Fruit fly (Drosophila melanogaster) whole organism, wandering third instar larva: ENCODE measurements around the gene Chd1.

Source experiments
- Abd-B ChIP-seq: fragments of >200 bp; optimal IDR thresholded peaks from 2 replicates; lab custom pipeline; 2017; ENCODE audit warnings: missing biosample characterization, missing genetic modification characterization
- CG9705 ChIP-seq: fragments of 200-800 bp; sonication (Bioruptor generic); optimal IDR thresholded peaks from 2 replicates; lab custom pipeline; 2018; ENCODE audit warnings: missing biosample characterization, mild to moderate bottlenecking, missing genetic modification characterization
- CrebA ChIP-seq: fragments of 200-800 bp; sonication (Bioruptor generic); optimal IDR thresholded peaks from 2 replicates; lab custom pipeline; 2016; ENCODE audit warnings: missing biosample characterization, mild to moderate bottlenecking, missing genetic modification characterization, borderline replicate concordance
- Dfd ChIP-seq: fragments of >200 bp; optimal IDR thresholded peaks from 2 replicates; lab custom pipeline; 2017; ENCODE audit warnings: missing biosample characterization, missing genetic modification characterization
- Dif ChIP-seq: fragments of 200-275, 200-300 bp; sonication (Bioruptor generic); optimal IDR thresholded peaks from 2 replicates; lab custom pipeline; 2018; ENCODE audit warnings: missing biosample characterization, missing genetic modification characterization; ENCODE audit not compliant: partially characterized antibody
- GATAd ChIP-seq: sonication (Bioruptor generic); optimal IDR thresholded peaks from 2 replicates; lab custom pipeline; 2016; ENCODE audit warnings: missing biosample characterization, missing genetic modification characterization
- HLH106 ChIP-seq: fragments of 200-800 bp; optimal IDR thresholded peaks from 3 replicates; lab custom pipeline; 2019; ENCODE audit warnings: missing biosample characterization, mild to moderate bottlenecking, missing genetic modification characterization, moderate library complexity
- Hnf4 ChIP-seq: fragments of 200-800 bp; sonication (Bioruptor generic); optimal IDR thresholded peaks from 2 replicates; lab custom pipeline; 2016; ENCODE audit warnings: missing biosample characterization, mild to moderate bottlenecking, missing genetic modification characterization
- Hr83 ChIP-seq: fragments of 200-300 bp; sonication (Bioruptor generic); optimal IDR thresholded peaks from 2 replicates; lab custom pipeline; 2016; ENCODE audit warnings: missing biosample characterization, mild to moderate bottlenecking, missing genetic modification characterization, moderate library complexity; ENCODE audit not compliant: poor library complexity, severe bottlenecking
- Jra ChIP-seq: sonication (Bioruptor generic); optimal IDR thresholded peaks from 2 replicates; lab custom pipeline; 2016; ENCODE audit warnings: missing biosample characterization, missing genetic modification characterization
- Mio ChIP-seq: sonication (Bioruptor generic); optimal IDR thresholded peaks from 2 replicates; lab custom pipeline; 2016; ENCODE audit warnings: missing biosample characterization, missing genetic modification characterization
- Myc ChIP-seq: fragments of >200 bp; optimal IDR thresholded peaks from 2 replicates; lab custom pipeline; 2017
- N ChIP-seq: fragments of >200 bp; optimal IDR thresholded peaks from 2 replicates; lab custom pipeline; 2018; ENCODE audit warnings: missing biosample characterization, missing external identifiers, missing genetic modification characterization
- OdsH ChIP-seq: fragments of 200-800 bp; sonication (Bioruptor generic); optimal IDR thresholded peaks from 2 replicates; lab custom pipeline; 2016; ENCODE audit warnings: missing biosample characterization, mild to moderate bottlenecking, missing genetic modification characterization
- Rel ChIP-seq, 2 experiments: fragments of 200-800 bp; sonication (Bioruptor generic) in 1 of 2; optimal IDR thresholded peaks; 2 replicates in 1 of 2; 3 replicates in 1 of 2; lab custom pipeline; 2016 to 2019; ENCODE audit warnings: mild to moderate bottlenecking in 2 of 2, missing biosample characterization in 2 of 2, missing genetic modification characterization in 2 of 2, moderate library complexity in 1 of 2
- Sp1 ChIP-seq: fragments of 200-800 bp; sonication (Bioruptor generic); optimal IDR thresholded peaks from 3 replicates; lab custom pipeline; 2019; ENCODE audit warnings: missing biosample characterization, mild to moderate bottlenecking, missing genetic modification characterization, moderate library complexity
- Vsx2 ChIP-seq: fragments of 200-300, 225-300 bp; sonication (Bioruptor generic); optimal IDR thresholded peaks from 2 replicates; lab custom pipeline; 2018; ENCODE audit warnings: missing biosample characterization, missing genetic modification characterization; ENCODE audit not compliant: partially characterized antibody
- dl ChIP-seq, 2 experiments: fragments of 175-275, 200-275 bp in 1 of 2; fragments of 200-275 bp in 1 of 2; sonication (Bioruptor generic); optimal IDR thresholded peaks; lab custom pipeline; 2018; ENCODE audit warnings: mild to moderate bottlenecking in 2 of 2, missing biosample characterization in 2 of 2, missing genetic modification characterization in 2 of 2, moderate library complexity in 2 of 2; ENCODE audit not compliant: partially characterized antibody in 2 of 2, insufficient read depth in 1 of 2
- dmrt93B ChIP-seq: fragments of 200-800 bp; sonication (Bioruptor generic); optimal IDR thresholded peaks from 2 replicates; lab custom pipeline; 2018; ENCODE audit warnings: missing biosample characterization, mild to moderate bottlenecking, missing genetic modification characterization
- dsf ChIP-seq: sonication (Bioruptor generic); optimal IDR thresholded peaks from 2 replicates; lab custom pipeline; 2016; ENCODE audit warnings: missing biosample characterization, missing genetic modification characterization, borderline replicate concordance
- ey ChIP-seq: fragments of 200-800 bp; sonication (Bioruptor generic); optimal IDR thresholded peaks from 2 replicates; lab custom pipeline; 2016; ENCODE audit warnings: missing biosample characterization, missing genetic modification characterization
- foxo ChIP-seq, 2 experiments: fragments of 200-800 bp; sonication (Bioruptor generic); optimal IDR thresholded peaks; 2 replicates in 1 of 2; 3 replicates in 1 of 2; lab custom pipeline; 2016 to 2017; ENCODE audit warnings: missing biosample characterization in 2 of 2, missing genetic modification characterization in 2 of 2
- fru ChIP-seq: fragments of 200-800 bp; sonication (Bioruptor generic); optimal IDR thresholded peaks from 3 replicates; lab custom pipeline; 2016; ENCODE audit warnings: missing biosample characterization, mild to moderate bottlenecking, missing genetic modification characterization
- h ChIP-seq: fragments of 200-800 bp; sonication (Bioruptor generic); optimal IDR thresholded peaks from 3 replicates; lab custom pipeline; 2016; ENCODE audit warnings: missing biosample characterization, mild to moderate bottlenecking, missing genetic modification characterization
- jim ChIP-seq: fragments of 175-275, 200-325 bp; sonication (Bioruptor generic); optimal IDR thresholded peaks from 2 replicates; lab custom pipeline; 2016; ENCODE audit warnings: missing biosample characterization, mild to moderate bottlenecking, missing genetic modification characterization
- lola ChIP-seq: fragments of >200 bp; optimal IDR thresholded peaks from 2 replicates; lab custom pipeline; 2017; ENCODE audit warnings: missing biosample characterization, missing genetic modification characterization
- pan ChIP-seq: fragments of >200 bp; optimal IDR thresholded peaks from 2 replicates; lab custom pipeline; 2017
- psq ChIP-seq: fragments of 200-800 bp; sonication (Bioruptor generic); optimal IDR thresholded peaks from 3 replicates; lab custom pipeline; 2017; ENCODE audit warnings: missing biosample characterization, mild to moderate bottlenecking, missing genetic modification characterization, moderate library complexity
- rgr ChIP-seq: fragments of 200-800 bp; sonication (Bioruptor generic); optimal IDR thresholded peaks from 3 replicates; lab custom pipeline; 2016; ENCODE audit warnings: missing biosample characterization, mild to moderate bottlenecking, missing genetic modification characterization
- sage ChIP-seq: fragments of 200-800 bp; sonication (Bioruptor generic); optimal IDR thresholded peaks from 2 replicates; lab custom pipeline; 2016; ENCODE audit warnings: missing biosample characterization, mild to moderate bottlenecking, missing genetic modification characterization
- sv ChIP-seq: fragments of 200-800 bp; sonication (Bioruptor generic); optimal IDR thresholded peaks from 3 replicates; lab custom pipeline; 2016; ENCODE audit warnings: missing biosample characterization, missing genetic modification characterization
- usp ChIP-seq: fragments of >200 bp; optimal IDR thresholded peaks from 2 replicates; lab custom pipeline; 2017; ENCODE audit warnings: missing biosample characterization, missing genetic modification characterization
- woc ChIP-seq: sonication (Bioruptor generic); optimal IDR thresholded peaks from 2 replicates; lab custom pipeline; 2016; ENCODE audit warnings: missing biosample characterization, mild to moderate bottlenecking, missing genetic modification characterization

Chd1 gene

dm6 chr2L:3003399-3003798 is 15.9 kb upstream of the Chd1 start:
- TF ChIP-seq Hnf4: no peak
- no peak for TF ChIP-seq Mio (GFP tag; lab: Kevin White, UChicago)
- TF ChIP-seq N (GFP tag; lab: Kevin White, UChicago): no peak
- TF ChIP-seq sv: no peak
- TF ChIP-seq Rel (GFP tag; optimal IDR thresholded peaks at IDR 0.05; lab: Kevin White, UChicago): no peak
- TF ChIP-seq Rel (tag; optimal IDR thresholded peaks at IDR 0.05; lab: Kevin White, UChicago): no peak
- no peak for TF ChIP-seq CG9705 (GFP tag; lab: Kevin White, UChicago)
- TF ChIP-seq CrebA (GFP tag; lab: Kevin White, UChicago): no peak
- TF ChIP-seq rgr: no peak
- no peak for TF ChIP-seq Dif
- no peak for TF ChIP-seq psq (GFP tag; lab: Kevin White, UChicago)
- no peak for TF ChIP-seq HLH106 (tag; lab: Kevin White, UChicago)
- TF ChIP-seq dl (GFP tag; optimal IDR thresholded peaks at IDR 0.05; lab: Kevin White, UChicago; ENCODE audit: insufficient read depth in 1 of 2, partially characterized antibody in 2 of 2): no peak
- no peak for TF ChIP-seq Hr83 (GFP tag; lab: Kevin White, UChicago)

- TF ChIP-seq GATAd (GFP tag; lab: Kevin White, UChicago): no peak
- TF ChIP-seq Dif: no peak
- no peak for TF ChIP-seq ey (GFP tag; lab: Kevin White, UChicago)
- no peak for TF ChIP-seq Sp1
- TF ChIP-seq dmrt93B (GFP tag; lab: Kevin White, UChicago): no peak
- TF ChIP-seq HLH106 (tag; lab: Kevin White, UChicago): no peak
- no peak for TF ChIP-seq Abd-B (GFP tag; lab: Kevin White, UChicago)
- TF ChIP-seq, all 38 proteins: peak for 0
These were observed 14.4 kb upstream of the Chd1 start for dm6 chr2L:3001953-3002352.

- no peak for TF ChIP-seq usp
- no peak for TF ChIP-seq Dif
- no peak for TF ChIP-seq Dfd (GFP tag; lab: Kevin White, UChicago)
These were observed 13.0 kb upstream of the Chd1 start for dm6 chr2L:3000517-3000934.

- no peak for TF ChIP-seq sage (GFP tag; lab: Kevin White, UChicago)
- TF ChIP-seq CG9705 (GFP tag; lab: Kevin White, UChicago): no peak
- TF ChIP-seq usp: no peak
- no peak for TF ChIP-seq OdsH (GFP tag; lab: Kevin White, UChicago)
- no peak for TF ChIP-seq Jra (GFP tag; lab: Kevin White, UChicago)
- TF ChIP-seq lola (GFP tag; lab: Kevin White, UChicago): no peak
- no peak for TF ChIP-seq jim (GFP tag; lab: Kevin White, UChicago)
- TF ChIP-seq Sp1: no peak
These were observed 12.1 kb upstream of the Chd1 start for dm6 chr2L:2999609-3000008.

- no peak for TF ChIP-seq dmrt93B (GFP tag; lab: Kevin White, UChicago)
- peak; percentile 6 for TF ChIP-seq h (GFP tag; lab: Kevin White, UChicago)
- peak; percentile 40 for TF ChIP-seq Myc (lab: Kevin White, UChicago)
- TF ChIP-seq Dif: peak; percentile 75
- no peak for TF ChIP-seq Rel (GFP tag; optimal IDR thresholded peaks at IDR 0.05; lab: Kevin White, UChicago)
- peak; percentile 39 for TF ChIP-seq Rel (tag; optimal IDR thresholded peaks at IDR 0.05; lab: Kevin White, UChicago)
- no peak for TF ChIP-seq pan
- TF ChIP-seq foxo (GFP tag; optimal IDR thresholded peaks at IDR 0.05; lab: Kevin White, UChicago): peak in 1 of 2 experiments; percentile 50
- peak; percentile 60 for TF ChIP-seq Vsx2 (GFP tag; lab: Kevin White, UChicago)
- peak; percentile 28 for TF ChIP-seq Jra (GFP tag; lab: Kevin White, UChicago)
- peak in 1 of 2 experiments; percentile 3 for TF ChIP-seq dl (GFP tag; optimal IDR thresholded peaks at IDR 0.05; lab: Kevin White, UChicago; ENCODE audit: insufficient read depth in 1 of 2, partially characterized antibody in 2 of 2)
These were observed 11.6 kb upstream of the Chd1 start, which contains the start of gene Ccdc85 for dm6 chr2L:2999113-2999512. Gene Ccdc85 (plus strand): TSS chr2L:2999286.

dm6 chr2L:2993702-2994101 is 6.2 kb upstream of the Chd1 start:
- TF ChIP-seq foxo (GFP tag; optimal IDR thresholded peaks at IDR 0.05; lab: Kevin White, UChicago): no peak
- TF ChIP-seq dmrt93B (GFP tag; lab: Kevin White, UChicago): no peak
- no peak for TF ChIP-seq CG9705 (GFP tag; lab: Kevin White, UChicago)
- TF ChIP-seq dsf (GFP tag; lab: Kevin White, UChicago): no peak
- no peak for TF ChIP-seq sv
- no peak for TF ChIP-seq jim (GFP tag; lab: Kevin White, UChicago)
- TF ChIP-seq N (GFP tag; lab: Kevin White, UChicago): no peak
- no peak for TF ChIP-seq GATAd (GFP tag; lab: Kevin White, UChicago)
- no peak for TF ChIP-seq fru (GFP tag; lab: Kevin White, UChicago)
- no peak for TF ChIP-seq woc (GFP tag; lab: Kevin White, UChicago)
- TF ChIP-seq Rel (GFP tag; optimal IDR thresholded peaks at IDR 0.05; lab: Kevin White, UChicago): no peak
- no peak for TF ChIP-seq Rel (tag; optimal IDR thresholded peaks at IDR 0.05; lab: Kevin White, UChicago)
- TF ChIP-seq CrebA (GFP tag; lab: Kevin White, UChicago): no peak
- no peak for TF ChIP-seq pan
